Worm (Caenorhabditis elegans): ENCODE data around the gene F38B7.11.

F38B7.11 gene

DNA sequence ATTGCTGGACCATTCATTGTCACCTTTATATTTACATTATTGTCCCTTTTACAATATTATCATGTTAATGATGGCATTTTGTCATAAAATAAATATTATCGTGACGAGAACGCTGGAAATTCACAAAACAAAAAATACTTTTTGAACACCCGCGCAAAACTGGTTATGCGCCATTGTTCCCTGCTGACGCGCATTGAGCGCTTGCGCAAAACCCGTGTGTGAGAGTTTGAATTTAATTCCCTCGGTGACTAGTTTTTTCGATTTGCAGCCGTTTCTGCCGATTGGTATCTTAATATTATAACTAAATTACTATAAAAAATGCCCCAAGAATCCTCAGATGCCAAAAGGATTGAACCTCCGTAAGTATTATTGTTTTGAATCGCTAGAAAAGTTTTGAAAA lies 25.4 kb upstream of the F38B7.11 start, which contains the start of gene pafo-1 (continued):
- TF ChIP-seq madf-10 (tag; optimal IDR thresholded peaks at IDR 0.05) (no peak), dpl-1 (GFP tag; optimal IDR thresholded peaks at IDR 0.05) (peak; percentile 95), akir-1 (GFP tag; optimal IDR thresholded peaks at IDR 0.05) (no peak), nhr-90 (tag; optimal IDR thresholded peaks at IDR 0.05) (no peak), ceh-100 (GFP tag; IDR thresholded peaks at IDR 0.05) (peak; percentile 84), Y79H2A.3 (GFP tag; conservative IDR thresholded peaks at IDR 0.05) (no peak), egl-18 (GFP tag; IDR thresholded peaks at IDR 0.05) (no peak), lsy-27 (tag; optimal IDR thresholded peaks at IDR 0.05; ENCODE audit: borderline replicate concordance, insufficient read depth) (no peak), atf-7 (tag; optimal IDR thresholded peaks at IDR 0.05) (peak; percentile 42), F49E8.2 (tag; optimal IDR thresholded peaks at IDR 0.05; ENCODE audit: insufficient read depth) (no peak), F52B5.7 (tag; optimal IDR thresholded peaks at IDR 0.05) (no peak), ztf-22 (GFP tag; optimal IDR thresholded peaks at IDR 0.05) (no peak), snpc-1.1 (tag; optimal IDR thresholded peaks at IDR 0.05; ENCODE audit: insufficient read depth) (peak; percentile 47), ceh-27 (GFP tag; optimal IDR thresholded peaks at IDR 0.05) (peak; percentile 71), T07F8.4 (tag; optimal IDR thresholded peaks at IDR 0.05) (no peak), B0261.1 (tag; optimal IDR thresholded peaks at IDR 0.05) (peak; percentile 14), lin-54 (GFP tag; optimal IDR thresholded peaks at IDR 0.05) (peak; percentile 100), let-607 (tag; optimal IDR thresholded peaks at IDR 0.05) (peak in 1 of 2 experiments; percentile 16), zfh-2 (GFP tag; conservative IDR thresholded peaks at IDR 0.05) (no peak), F22D6.2 (tag; optimal IDR thresholded peaks at IDR 0.05) (peak; percentile 45), attf-5 (GFP tag; optimal IDR thresholded peaks at IDR 0.05) (peak; percentile 89), ekl-4 (GFP tag; IDR thresholded peaks at IDR 0.05) (peak; percentile 78), madf-8 (GFP tag; conservative IDR thresholded peaks at IDR 0.05) (peak; percentile 61), F33H1.4 (GFP tag; IDR thresholded peaks at IDR 0.05) (peak; percentile 74), attf-6 (GFP tag; IDR thresholded peaks at IDR 0.05) (peak; percentile 54; the same call in 1 of the 2 replicates), sea-2 (GFP tag; IDR thresholded peaks at IDR 0.05) (no peak), cebp-1 (GFP tag; IDR thresholded peaks at IDR 0.05) (no peak), cebp-1 (tag; optimal IDR thresholded peaks at IDR 0.05) (no peak), ZK185.1 (tag; optimal IDR thresholded peaks at IDR 0.05; ENCODE audit: poor library complexity, severe bottlenecking) (peak; percentile 88), snpc-3.4 (tag; optimal IDR thresholded peaks at IDR 0.05) (peak; percentile 57), die-1 (tag; optimal IDR thresholded peaks at IDR 0.05) (no peak), unc-130 (GFP tag; optimal IDR thresholded peaks at IDR 0.05) (peak; percentile 57), cebp-2 (GFP tag; IDR thresholded peaks at IDR 0.05) (no peak), zim-3 (tag; optimal IDR thresholded peaks at IDR 0.05) (no peak), dpff-1 (tag; optimal IDR thresholded peaks at IDR 0.05) (no peak), bed-2 (GFP tag; IDR thresholded peaks at IDR 0.05) (no peak), mxl-1 (tag; optimal IDR thresholded peaks at IDR 0.05) (no peak), repo-1 (tag; optimal IDR thresholded peaks at IDR 0.05) (peak; percentile 85), ceh-91 (GFP tag; IDR thresholded peaks at IDR 0.05) (peak; percentile 35; the same call in 1 of the 2 replicates), chd-7 (tag; optimal IDR thresholded peaks at IDR 0.05) (peak; percentile 7), mcd-1 (GFP tag; IDR thresholded peaks at IDR 0.05) (peak; percentile 91), ama-1 (optimal IDR thresholded peaks at IDR 0.05) (no peak), ama-1 (GFP tag; optimal IDR thresholded peaks at IDR 0.05) (no peak)

All from whole organism, young adult.